Worm (Caenorhabditis elegans) whole organism, L4 larva: ENCODE measurements around the gene H25P19.1.

Experiments used
- D1046.2 ChIP-seq: fragments of 200-800 bp; sonication (Bioruptor generic); IDR thresholded peaks from 2 replicates; pipeline ENCODE4 v1.3.6; 2022; ENCODE audit warnings: missing genetic modification characterization, missing compliant biosample characterization
- F37D6.2 ChIP-seq: sonication (generic microtip); optimal IDR thresholded peaks from 2 replicates; lab custom pipeline; 2016; ENCODE audit warnings: mild to moderate bottlenecking, missing genetic modification characterization, missing compliant biosample characterization
- F44E2.7 ChIP-seq: fragments of 200-800 bp; sonication (Bioruptor generic); IDR thresholded peaks from 2 replicates; pipeline ENCODE4 v2.1.2; 2022; ENCODE audit warnings: missing genetic modification characterization, missing compliant biosample characterization
- F49E8.2 ChIP-seq: sonication (generic microtip); optimal IDR thresholded peaks from 2 replicates; lab custom pipeline; 2016; ENCODE audit warnings: missing compliant biosample characterization, mild to moderate bottlenecking, missing genetic modification characterization, borderline replicate concordance
- T20F7.1 ChIP-seq: fragments of 200-800 bp; sonication (Bioruptor generic); optimal IDR thresholded peaks from 2 replicates; lab custom pipeline; 2018; ENCODE audit warnings: mild to moderate bottlenecking, missing genetic modification characterization, missing compliant biosample characterization
- Y48G9A.11 ChIP-seq: fragments of 200-800 bp; sonication (Bioruptor generic); IDR thresholded peaks from 2 replicates; pipeline ENCODE4 v1.3.6; 2022; ENCODE audit warnings: missing genetic modification reagents, missing genetic modification characterization, missing compliant biosample characterization
- Y75B8A.6 ChIP-seq: fragments of 200-800 bp; sonication (Bioruptor generic); IDR thresholded peaks from 2 replicates; pipeline ENCODE4 v1.3.6; 2022; ENCODE audit warnings: missing genetic modification reagents, missing genetic modification characterization, missing compliant biosample characterization
- ZK546.5 ChIP-seq, 2 experiments: sonication (generic microtip); optimal IDR thresholded peaks; 2 replicates each; lab custom pipeline; 2017; ENCODE audit warnings: missing biosample characterization in 2 of 2, missing genetic modification characterization in 2 of 2
- aly-2 ChIP-seq: sonication (generic microtip); optimal IDR thresholded peaks from 2 replicates; lab custom pipeline; 2018; ENCODE audit warnings: missing biosample characterization, missing genetic modification characterization
- ama-1 ChIP-seq: fragments of 150-350 bp; optimal IDR thresholded peaks from 2 replicates; lab custom pipeline; 2014; ENCODE audit warnings: inconsistent platforms, mixed read lengths
- ceh-32 ChIP-seq: sonication (generic microtip); optimal IDR thresholded peaks from 2 replicates; lab custom pipeline; 2016; ENCODE audit warnings: mild to moderate bottlenecking, missing genetic modification characterization, missing compliant biosample characterization; ENCODE audit not compliant: poor library complexity
- cey-2 ChIP-seq: sonication (generic microtip); optimal IDR thresholded peaks from 3 replicates; lab custom pipeline; 2017; ENCODE audit warnings: missing genetic modification characterization, mild to moderate bottlenecking, missing compliant biosample characterization, antibody characterized with exemption, borderline replicate concordance; ENCODE audit not compliant: insufficient read depth
- ctbp-1 ChIP-seq: fragments of 200-800 bp; sonication (Bioruptor generic); IDR thresholded peaks from 2 replicates; pipeline ENCODE4 v1.3.6; 2022; ENCODE audit warnings: missing genetic modification reagents, missing genetic modification characterization, missing compliant biosample characterization
- daf-12 ChIP-seq: fragments of 150-350 bp; optimal IDR thresholded peaks from 2 replicates; lab custom pipeline; 2014; ENCODE audit warnings: missing biosample characterization, missing genetic modification reagents, missing genetic modification characterization
- daf-8 ChIP-seq: fragments of 200-800 bp; sonication (Bioruptor generic); IDR thresholded peaks from 2 replicates; pipeline ENCODE4 v1.3.6; 2022; ENCODE audit warnings: missing genetic modification characterization, missing compliant biosample characterization
- dmd-8 ChIP-seq: fragments of 200-800 bp; sonication (Bioruptor generic); IDR thresholded peaks from 2 replicates; pipeline ENCODE4 v1.3.6; 2022; ENCODE audit warnings: missing genetic modification characterization, missing compliant biosample characterization
- dmd-9 ChIP-seq: fragments of 200-800 bp; sonication (Bioruptor generic); IDR thresholded peaks from 2 replicates; pipeline ENCODE4 v1.3.6; 2022; ENCODE audit warnings: missing genetic modification reagents, missing genetic modification characterization, missing compliant biosample characterization
- dpl-1 ChIP-seq: fragments of 150-350 bp; optimal IDR thresholded peaks from 2 replicates; lab custom pipeline; 2014; ENCODE audit warnings: missing biosample characterization, missing genetic modification reagents, missing genetic modification characterization
- duxl-1 ChIP-seq: sonication (generic microtip); optimal IDR thresholded peaks from 2 replicates; lab custom pipeline; 2016; ENCODE audit warnings: mild to moderate bottlenecking, missing genetic modification characterization, moderate library complexity, missing compliant biosample characterization; ENCODE audit not compliant: poor library complexity
- dve-1 ChIP-seq: sonication (generic microtip); optimal IDR thresholded peaks from 2 replicates; lab custom pipeline; 2017; ENCODE audit warnings: antibody characterized with exemption, mild to moderate bottlenecking, missing genetic modification characterization, missing compliant biosample characterization; ENCODE audit not compliant: insufficient read depth
- fkh-10 ChIP-seq: fragments of 150-350 bp; optimal IDR thresholded peaks from 2 replicates; lab custom pipeline; 2014; ENCODE audit warnings: missing biosample characterization, missing genetic modification reagents, missing genetic modification characterization
- fos-1 ChIP-seq: fragments of 150-350 bp; optimal IDR thresholded peaks from 2 replicates; lab custom pipeline; 2014; ENCODE audit warnings: missing biosample characterization, missing genetic modification characterization
- gei-8 ChIP-seq: fragments of 200-800 bp; sonication (Bioruptor generic); optimal IDR thresholded peaks from 2 replicates; lab custom pipeline; 2018; ENCODE audit warnings: mild to moderate bottlenecking, missing genetic modification characterization, missing compliant biosample characterization
- hlh-11 ChIP-seq: fragments of 200-800 bp; sonication (Bioruptor generic); optimal IDR thresholded peaks from 2 replicates; lab custom pipeline; 2018; ENCODE audit warnings: mild to moderate bottlenecking, missing genetic modification characterization, missing compliant biosample characterization
- jun-1 ChIP-seq: fragments of 150-350 bp; optimal IDR thresholded peaks from 2 replicates; lab custom pipeline; 2014; ENCODE audit warnings: missing biosample characterization, missing genetic modification reagents, missing genetic modification characterization
- lim-7 ChIP-seq: fragments of 200-800 bp; sonication (Bioruptor generic); IDR thresholded peaks from 2 replicates; pipeline ENCODE4 v1.3.6; 2022; ENCODE audit warnings: missing genetic modification characterization, missing compliant biosample characterization
- lin-1 ChIP-seq: fragments of 200-800 bp; sonication (Bioruptor generic); IDR thresholded peaks from 2 replicates; pipeline ENCODE4 v1.3.6; 2022; ENCODE audit warnings: missing genetic modification reagents, missing genetic modification characterization, missing compliant biosample characterization
- lin-15B ChIP-seq: fragments of 150-350 bp; sonication (generic microtip); optimal IDR thresholded peaks from 3 replicates; lab custom pipeline; 2014; ENCODE audit warnings: missing biosample characterization, missing genetic modification characterization
- lin-38 ChIP-seq: fragments of 200-800 bp; sonication (Bioruptor generic); IDR thresholded peaks from 2 replicates; pipeline ENCODE4 v1.3.6; 2022; ENCODE audit warnings: missing genetic modification reagents, missing genetic modification characterization, missing compliant biosample characterization
- lin-39 ChIP-seq: fragments of 150-350 bp; optimal IDR thresholded peaks from 2 replicates; lab custom pipeline; 2014; ENCODE audit warnings: missing biosample characterization, missing genetic modification reagents, missing genetic modification characterization
- lsy-2 ChIP-seq, 2 experiments: fragments of 150-350 bp in 1 of 2; sonication (generic microtip) in 1 of 2; optimal IDR thresholded peaks; 2 replicates each; lab custom pipeline; 2014 to 2017; ENCODE audit warnings: missing biosample characterization in 2 of 2, missing genetic modification characterization in 2 of 2
- madf-5 ChIP-seq, 2 experiments: fragments of 200-800 bp; sonication (Bioruptor generic); IDR thresholded peaks; 2 replicates each; pipeline ENCODE4 v1.3.6; 2022; ENCODE audit warnings: missing compliant biosample characterization in 2 of 2, missing genetic modification characterization in 2 of 2
- mdl-1 ChIP-seq, 2 experiments: fragments of 150-350 bp in 1 of 2; sonication (generic microtip) in 1 of 2; optimal IDR thresholded peaks; 2 replicates each; lab custom pipeline; 2014 to 2017; ENCODE audit warnings: missing biosample characterization in 2 of 2, missing genetic modification characterization in 2 of 2
- mdt-29 ChIP-seq: fragments of 200-800 bp; sonication (Bioruptor generic); IDR thresholded peaks from 2 replicates; pipeline ENCODE4 v1.3.6; 2022; ENCODE audit warnings: missing genetic modification reagents, missing genetic modification characterization, missing compliant biosample characterization
- mep-1 ChIP-seq: fragments of 150-350 bp; sonication (generic microtip); optimal IDR thresholded peaks from 3 replicates; lab custom pipeline; 2014; ENCODE audit warnings: missing biosample characterization, missing genetic modification characterization
- mes-2 ChIP-seq: sonication (generic microtip); optimal IDR thresholded peaks from 2 replicates; lab custom pipeline; 2016; ENCODE audit warnings: missing genotype, mild to moderate bottlenecking, missing genetic modification characterization, missing compliant biosample characterization; ENCODE audit not compliant: poor library complexity, severe bottlenecking
- mxl-2 ChIP-seq: fragments of 200-800 bp; sonication (Bioruptor generic); conservative IDR thresholded peaks from 2 replicates; pipeline ENCODE4 v1.3.6; 2022; ENCODE audit warnings: missing genetic modification reagents, missing genetic modification characterization, missing compliant biosample characterization
- nhr-41 ChIP-seq: fragments of 200-800 bp; sonication (Bioruptor generic); IDR thresholded peaks from 2 replicates; pipeline ENCODE4 v1.3.6; 2022; ENCODE audit warnings: missing genetic modification reagents, missing genetic modification characterization, missing compliant biosample characterization
- nhr-42 ChIP-seq: fragments of 200-800 bp; sonication (Bioruptor generic); IDR thresholded peaks from 2 replicates; pipeline ENCODE4 v1.3.6; 2022; ENCODE audit warnings: missing genetic modification characterization, missing compliant biosample characterization
- nhr-6 ChIP-seq: fragments of 150-350 bp; optimal IDR thresholded peaks from 2 replicates; lab custom pipeline; 2014; ENCODE audit warnings: missing biosample characterization, missing genetic modification characterization
- php-3 ChIP-seq: fragments of 200-800 bp; sonication (Bioruptor generic); IDR thresholded peaks from 2 replicates; pipeline ENCODE4 v1.3.6; 2022; ENCODE audit warnings: missing genetic modification reagents, missing genetic modification characterization, missing compliant biosample characterization
- rbr-2 ChIP-seq: sonication (generic microtip); optimal IDR thresholded peaks from 2 replicates; lab custom pipeline; 2016; ENCODE audit warnings: missing genotype, missing genetic modification characterization, missing compliant biosample characterization
- saeg-2 ChIP-seq: fragments of 200-800 bp; sonication (Bioruptor generic); IDR thresholded peaks from 2 replicates; pipeline ENCODE4 v1.3.6; 2022; ENCODE audit warnings: missing genetic modification reagents, missing genetic modification characterization, missing compliant biosample characterization
- sdz-12 ChIP-seq: fragments of 200-800 bp; sonication (Bioruptor generic); optimal IDR thresholded peaks from 2 replicates; lab custom pipeline; 2018; ENCODE audit warnings: mild to moderate bottlenecking, missing genetic modification characterization, missing compliant biosample characterization
- spr-1 ChIP-seq: sonication (generic microtip); optimal IDR thresholded peaks from 2 replicates; lab custom pipeline; 2016; ENCODE audit warnings: mild to moderate bottlenecking, missing genetic modification characterization, missing compliant biosample characterization
- tra-1 ChIP-seq: fragments of 200-800 bp; sonication (Bioruptor generic); IDR thresholded peaks from 2 replicates; pipeline ENCODE4 v1.3.6; 2022; ENCODE audit warnings: missing genetic modification reagents, missing genetic modification characterization, missing compliant biosample characterization
- zag-1 ChIP-seq: fragments of 150-350 bp; optimal IDR thresholded peaks from 2 replicates; lab custom pipeline; 2014; ENCODE audit warnings: missing biosample characterization, missing genetic modification characterization
- zip-11 ChIP-seq: fragments of 200-800 bp; sonication (Bioruptor generic); IDR thresholded peaks from 2 replicates; pipeline ENCODE4 v1.3.6; 2022; ENCODE audit warnings: missing genetic modification characterization, missing compliant biosample characterization
- ztf-7 ChIP-seq: fragments of 150-350 bp; optimal IDR thresholded peaks from 2 replicates; lab custom pipeline; 2014; ENCODE audit warnings: missing biosample characterization, missing genetic modification characterization

Gene H25P19.1

DNA sequence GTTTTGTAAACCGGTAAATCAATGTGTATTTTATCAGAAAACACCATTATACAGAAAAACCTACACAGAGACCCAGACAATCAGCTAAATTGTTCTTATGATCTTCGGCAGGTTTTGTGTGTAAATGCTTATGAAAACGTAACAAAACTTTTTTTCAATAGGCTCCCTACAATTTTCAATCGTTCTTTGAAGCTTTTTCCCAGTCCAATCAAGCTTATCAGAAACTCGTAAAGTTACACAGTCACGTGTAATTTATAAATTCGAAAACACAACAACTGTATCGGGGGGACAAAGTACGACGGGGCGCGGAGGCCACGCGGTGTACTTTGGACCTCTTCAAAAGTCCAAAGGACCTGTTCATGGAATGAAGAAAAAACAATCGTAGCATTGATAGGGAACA is 42.7 kb downstream of the H25P19.1 start (continued):
- TF ChIP-seq D1046.2 (GFP tag; lab: Robert Waterston, UW): no peak
- no peak for TF ChIP-seq T20F7.1 (GFP tag; lab: Kevin White, UChicago)
- TF ChIP-seq lin-15B (tag; lab: Kevin White, UChicago): no peak
- TF ChIP-seq aly-2 (tag; lab: Kevin White, UChicago): no peak
- TF ChIP-seq zip-11 (GFP tag; lab: Robert Waterston, UW): no peak
- no peak for TF ChIP-seq nhr-6
- TF ChIP-seq lin-1 (GFP tag; lab: Robert Waterston, UW): 0 out of 2 replicates have a peak, but pooled peaks have one; percentile 31
- no peak for TF ChIP-seq ZK546.5 (tag; optimal IDR thresholded peaks at IDR 0.05; lab: Kevin White, UChicago)
- no peak for TF ChIP-seq daf-12 (tag; lab: Kevin White, UChicago)
- TF ChIP-seq lin-39 (tag; lab: Kevin White, UChicago): no peak
- TF ChIP-seq hlh-11 (tag; lab: Kevin White, UChicago): peak; percentile 92
- TF ChIP-seq nhr-41 (GFP tag; lab: Robert Waterston, UW): no peak
- TF ChIP-seq ctbp-1 (GFP tag; lab: Robert Waterston, UW): 0 out of 2 replicates have a peak, but pooled peaks have one; percentile 25
- no peak for TF ChIP-seq tra-1
- no peak for TF ChIP-seq dmd-9
- peak in 1 of 2 experiments; percentile 26 for TF ChIP-seq lsy-2 (tag; optimal IDR thresholded peaks at IDR 0.05; lab: Kevin White, UChicago)
- TF ChIP-seq ztf-7 (tag; lab: Kevin White, UChicago): no peak
- TF ChIP-seq sdz-12 (GFP tag; lab: Kevin White, UChicago): no peak
- no peak for TF ChIP-seq F44E2.7 (GFP tag; lab: Robert Waterston, UW)
- TF ChIP-seq zag-1: no peak
- no peak for TF ChIP-seq daf-8 (GFP tag; lab: Robert Waterston, UW)
- no peak for TF ChIP-seq ceh-32 (tag; lab: Kevin White, UChicago)
- no peak for TF ChIP-seq dmd-8 (GFP tag; lab: Robert Waterston, UW)

DNA sequence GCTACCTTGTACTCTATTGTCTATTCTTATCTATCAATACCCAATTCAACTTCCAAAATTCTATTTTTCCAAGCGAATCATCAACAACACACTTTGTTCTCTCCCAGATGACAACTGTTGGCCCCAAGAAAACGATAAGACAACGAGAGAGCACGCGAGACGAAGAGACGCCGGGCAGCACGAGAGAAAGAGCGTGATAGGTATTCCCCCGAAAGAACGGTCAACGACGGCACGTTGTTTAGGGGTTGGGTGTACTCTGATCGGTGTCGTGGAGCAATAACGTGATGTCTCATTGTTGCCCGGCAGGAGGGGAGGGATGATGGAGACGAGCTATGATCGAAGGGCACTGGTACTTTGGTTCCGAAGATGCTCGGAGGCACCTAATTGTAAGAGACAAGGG is 43.8 kb downstream of the H25P19.1 start:
- TF ChIP-seq Y48G9A.11 (GFP tag; lab: Robert Waterston, UW) (no peak), fos-1 (tag; lab: Kevin White, UChicago) (peak; percentile 67), mes-2 (tag; lab: Kevin White, UChicago) (peak; percentile 71), fkh-10 (no peak), gei-8 (peak; percentile 88), Y75B8A.6 (GFP tag; lab: Robert Waterston, UW) (peak; percentile 84; the same call in 1 of the 2 replicates), cey-2 (tag; lab: Kevin White, UChicago) (no peak), saeg-2 (GFP tag; lab: Robert Waterston, UW) (peak; percentile 79), tra-1 (peak; percentile 94), mdt-29 (GFP tag; lab: Robert Waterston, UW) (peak; percentile 98), lim-7 (GFP tag; lab: Robert Waterston, UW) (no peak), sdz-12 (GFP tag; lab: Kevin White, UChicago) (peak; percentile 13), lin-15B (tag; lab: Kevin White, UChicago) (no peak), nhr-42 (GFP tag; lab: Robert Waterston, UW) (peak; percentile 68), jun-1 (tag; lab: Kevin White, UChicago) (peak; percentile 64), dve-1 (peak; percentile 97), ama-1 (lab: Kevin White, UChicago) (no peak), nhr-6 (peak; percentile 78), php-3 (GFP tag; lab: Robert Waterston, UW) (peak; percentile 92), F37D6.2 (no peak), F49E8.2 (no peak), madf-5 (GFP tag; IDR thresholded peaks at IDR 0.05; lab: Robert Waterston, UW) (no peak), lin-38 (GFP tag; lab: Robert Waterston, UW) (peak; percentile 42), rbr-2 (peak; percentile 35), duxl-1 (tag; lab: Kevin White, UChicago) (peak; percentile 73), spr-1 (tag; lab: Kevin White, UChicago) (peak; percentile 56), dpl-1 (GFP tag; lab: Kevin White, UChicago) (peak; percentile 2), mxl-2 (GFP tag; lab: Robert Waterston, UW) (peak; percentile 73), lin-1 (GFP tag; lab: Robert Waterston, UW) (peak; percentile 80), lin-39 (tag; lab: Kevin White, UChicago) (no peak), mdl-1 (tag; optimal IDR thresholded peaks at IDR 0.05; lab: Kevin White, UChicago) (peak; percentile 98 to 99), mep-1 (peak; percentile 79), T20F7.1 (GFP tag; lab: Kevin White, UChicago) (peak; percentile 62)
